Fruit fly (Drosophila melanogaster) whole organism, wandering third instar larva: ENCODE data around the gene Gnf1.

Source experiments
- CG32264 ChIP-seq: fragments of 200-800 bp; sonication (Bioruptor generic); optimal IDR thresholded peaks from 2 replicates; lab custom pipeline; 2016; ENCODE audit warnings: missing biosample characterization, missing genetic modification characterization
- CG9705 ChIP-seq: fragments of 200-800 bp; sonication (Bioruptor generic); optimal IDR thresholded peaks from 2 replicates; lab custom pipeline; 2018; ENCODE audit warnings: missing biosample characterization, mild to moderate bottlenecking, missing genetic modification characterization
- Dfd ChIP-seq: fragments of >200 bp; optimal IDR thresholded peaks from 2 replicates; lab custom pipeline; 2017; ENCODE audit warnings: missing biosample characterization, missing genetic modification characterization
- Jra ChIP-seq: sonication (Bioruptor generic); optimal IDR thresholded peaks from 2 replicates; lab custom pipeline; 2016; ENCODE audit warnings: missing biosample characterization, missing genetic modification characterization
- dl ChIP-seq, 2 experiments: fragments of 175-275, 200-275 bp in 1 of 2; fragments of 200-275 bp in 1 of 2; sonication (Bioruptor generic); optimal IDR thresholded peaks; lab custom pipeline; 2018; ENCODE audit warnings: mild to moderate bottlenecking in 2 of 2, missing biosample characterization in 2 of 2, missing genetic modification characterization in 2 of 2, moderate library complexity in 2 of 2; ENCODE audit not compliant: partially characterized antibody in 2 of 2, insufficient read depth in 1 of 2
- fru ChIP-seq: fragments of 200-800 bp; sonication (Bioruptor generic); optimal IDR thresholded peaks from 3 replicates; lab custom pipeline; 2016; ENCODE audit warnings: missing biosample characterization, mild to moderate bottlenecking, missing genetic modification characterization
- h ChIP-seq: fragments of 200-800 bp; sonication (Bioruptor generic); optimal IDR thresholded peaks from 3 replicates; lab custom pipeline; 2016; ENCODE audit warnings: missing biosample characterization, mild to moderate bottlenecking, missing genetic modification characterization
- lola ChIP-seq: fragments of >200 bp; optimal IDR thresholded peaks from 2 replicates; lab custom pipeline; 2017; ENCODE audit warnings: missing biosample characterization, missing genetic modification characterization
- pan ChIP-seq: fragments of >200 bp; optimal IDR thresholded peaks from 2 replicates; lab custom pipeline; 2017
- rgr ChIP-seq: fragments of 200-800 bp; sonication (Bioruptor generic); optimal IDR thresholded peaks from 3 replicates; lab custom pipeline; 2016; ENCODE audit warnings: missing biosample characterization, mild to moderate bottlenecking, missing genetic modification characterization
- tai ChIP-seq: sonication (Bioruptor generic); optimal IDR thresholded peaks from 2 replicates; lab custom pipeline; 2016; ENCODE audit warnings: missing biosample characterization, missing genetic modification characterization

- TF ChIP-seq h (GFP tag; lab: Kevin White, UChicago), result peak; percentile 64
- TF ChIP-seq CG9705, result no peak
- no peak for TF ChIP-seq pan (lab: Kevin White, UChicago)
- TF ChIP-seq fru (GFP tag; lab: Kevin White, UChicago), result no peak
- peak; percentile 18 for TF ChIP-seq rgr (GFP tag; lab: Kevin White, UChicago)
- no peak for TF ChIP-seq CG32264 (GFP tag; lab: Kevin White, UChicago)
- no peak for TF ChIP-seq Dfd
- TF ChIP-seq tai (GFP tag; lab: Kevin White, UChicago), result no peak
- TF ChIP-seq lola (GFP tag; lab: Kevin White, UChicago), result no peak
- peak in 1 of 2 experiments; percentile 8 for TF ChIP-seq dl (GFP tag; optimal IDR thresholded peaks at IDR 0.05; lab: Kevin White, UChicago; ENCODE audit: insufficient read depth in 1 of 2, partially characterized antibody in 2 of 2)
- TF ChIP-seq Jra, result peak; percentile 21
Observed at dm6 chr3R:4951764-4952570, 45.5 kb downstream of the Gnf1 start.
